Worm (Caenorhabditis elegans) whole organism, late embryonic: Measurements from ENCODE around the gene igeg-2.

Experiments used
- ahr-1 ChIP-seq: sonication (generic microtip); optimal IDR thresholded peaks from 2 replicates; lab custom pipeline; 2016; ENCODE audit warnings: missing genetic modification characterization, missing compliant biosample characterization
- ceh-6 ChIP-seq: fragments of 200-800 bp; sonication (Bioruptor generic); optimal IDR thresholded peaks from 2 replicates; lab custom pipeline; 2018; ENCODE audit warnings: mild to moderate bottlenecking, missing genetic modification characterization, missing compliant biosample characterization
- elt-2 ChIP-seq: sonication (generic microtip); optimal IDR thresholded peaks from 2 replicates; lab custom pipeline; 2016; ENCODE audit warnings: missing genetic modification reagents, missing genetic modification characterization, missing compliant biosample characterization
- fkh-10 ChIP-seq: fragments of 150-350 bp; optimal IDR thresholded peaks from 2 replicates; lab custom pipeline; 2014; ENCODE audit warnings: missing biosample characterization, missing genetic modification reagents, missing genetic modification characterization
- hlh-13 ChIP-seq: fragments of 200-800 bp; sonication (Bioruptor generic); optimal IDR thresholded peaks from 2 replicates; lab custom pipeline; 2018; ENCODE audit warnings: mild to moderate bottlenecking, missing genetic modification characterization, missing compliant biosample characterization
- nhr-11 ChIP-seq: fragments of 150-350 bp; optimal IDR thresholded peaks from 2 replicates; lab custom pipeline; 2014; ENCODE audit warnings: missing biosample characterization, missing genetic modification characterization
- pros-1 ChIP-seq: fragments of 150-350 bp; optimal IDR thresholded peaks from 2 replicates; lab custom pipeline; 2014; ENCODE audit warnings: missing biosample characterization, missing genetic modification reagents, missing genetic modification characterization
- sox-4 ChIP-seq: sonication (generic microtip); optimal IDR thresholded peaks from 2 replicates; lab custom pipeline; 2017; ENCODE audit warnings: mild to moderate bottlenecking, missing genetic modification characterization, inconsistent platforms, missing compliant biosample characterization
- tbx-2 ChIP-seq: sonication (generic microtip); optimal IDR thresholded peaks from 2 replicates; lab custom pipeline; 2016; ENCODE audit warnings: missing genetic modification characterization, missing compliant biosample characterization
- tbx-7 ChIP-seq: sonication (generic microtip); optimal IDR thresholded peaks from 2 replicates; lab custom pipeline; 2016; ENCODE audit warnings: missing genotype, missing genetic modification characterization, missing compliant biosample characterization

ce11 chrX:11426647-11427046, 19.8 kb downstream of the igeg-2 start:
- no peak for TF ChIP-seq sox-4 (tag; lab: Kevin White, UChicago)
- no peak for TF ChIP-seq ceh-6 (GFP tag; lab: Kevin White, UChicago)
- no peak for TF ChIP-seq hlh-13 (GFP tag; lab: Kevin White, UChicago)
- no peak for TF ChIP-seq ahr-1
- TF ChIP-seq elt-2 (tag; lab: Kevin White, UChicago), result no peak
- no peak for TF ChIP-seq tbx-7 (tag; lab: Kevin White, UChicago)
- no peak for TF ChIP-seq tbx-2 (tag; lab: Kevin White, UChicago)
- no peak for TF ChIP-seq nhr-11
- no peak for TF ChIP-seq pros-1 (tag; lab: Kevin White, UChicago)
- no peak for TF ChIP-seq fkh-10 (GFP tag; lab: Kevin White, UChicago)
